Fruit fly (Drosophila melanogaster): ENCODE measurements around the gene Tre1.

DNA sequence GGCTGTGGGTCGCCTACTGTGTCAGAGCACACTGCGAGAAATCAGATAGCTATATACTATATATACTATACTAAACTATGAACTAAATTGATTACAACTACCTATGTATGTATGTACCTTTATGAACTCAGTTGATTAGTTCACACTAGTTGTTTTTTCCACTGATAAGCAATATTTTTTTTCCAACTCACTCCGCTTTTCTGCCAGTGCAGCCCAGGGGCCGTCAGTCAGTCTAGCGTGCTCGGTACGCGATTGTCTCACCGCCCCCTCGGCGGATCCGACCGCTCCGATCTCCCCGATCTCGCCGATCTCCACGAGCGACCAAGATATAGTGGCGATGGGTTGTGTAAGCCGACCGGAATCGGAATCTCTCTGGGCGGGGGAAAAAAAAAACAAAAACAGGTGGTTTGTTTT is 26.1 kb upstream of the Tre1 start:
- no peak for TF ChIP-seq insv (optimal IDR thresholded peaks at IDR 0.05)
- TF ChIP-seq h (optimal IDR thresholded peaks at IDR 0.05) = no peak
- TF ChIP-seq psq (optimal IDR thresholded peaks at IDR 0.05) = no peak
- TF ChIP-seq Myc (optimal IDR thresholded peaks at IDR 0.05) = no peak
- no peak for TF ChIP-seq Sin3A (optimal IDR thresholded peaks at IDR 0.05)

Measured in Kc167 (cell line).